Fruit fly (Drosophila melanogaster) whole organism, embryonic: ENCODE measurements around the gene PpD6.

Experiments used
- Atf-2 ChIP-seq: fragments of 200-800 bp; sonication (Bioruptor generic); optimal IDR thresholded peaks from 2 replicates; lab custom pipeline; 2016; ENCODE audit warnings: missing biosample characterization, missing genetic modification characterization
- Bgb ChIP-seq: fragments of 200-800 bp; sonication (Bioruptor generic); IDR thresholded peaks from 2 replicates; pipeline ENCODE4 v1.3.6; 2022; ENCODE audit warnings: missing biosample characterization, missing genetic modification characterization; ENCODE audit not compliant: partially characterized antibody
- CG10366 ChIP-seq: fragments of 200-800 bp; sonication (Bioruptor generic); IDR thresholded peaks from 2 replicates; pipeline ENCODE4 v1.3.6; 2022; ENCODE audit warnings: missing biosample characterization, missing genetic modification characterization
- CG14441 ChIP-seq: fragments of 200-800 bp; sonication (Bioruptor generic); IDR thresholded peaks from 2 replicates; pipeline ENCODE4 v1.3.6; 2022; ENCODE audit warnings: missing biosample characterization, missing genetic modification characterization
- CG15073 ChIP-seq: fragments of 200-800 bp; sonication (Bioruptor generic); optimal IDR thresholded peaks from 2 replicates; lab custom pipeline; 2016; ENCODE audit warnings: missing biosample characterization, missing genetic modification characterization
- CG15479 ChIP-seq: fragments of 200-800 bp; sonication (Bioruptor generic); optimal IDR thresholded peaks from 3 replicates; lab custom pipeline; 2019; ENCODE audit warnings: missing biosample characterization, mild to moderate bottlenecking, missing genetic modification characterization, moderate library complexity
- CG18619 ChIP-seq: fragments of 200-800 bp; sonication (Bioruptor generic); optimal IDR thresholded peaks from 3 replicates; lab custom pipeline; 2017; ENCODE audit warnings: missing biosample characterization, mild to moderate bottlenecking, missing genetic modification characterization
- CG2120 ChIP-seq: fragments of 200-800 bp; sonication (Bioruptor generic); optimal IDR thresholded peaks from 3 replicates; lab custom pipeline; 2016; ENCODE audit warnings: missing biosample characterization, missing genetic modification characterization
- CG2129 ChIP-seq: fragments of 200-800 bp; sonication (Bioruptor generic); IDR thresholded peaks from 2 replicates; pipeline ENCODE4 v1.3.6; 2022; ENCODE audit warnings: missing biosample characterization, missing genetic modification characterization; ENCODE audit not compliant: partially characterized antibody
- CG32767 ChIP-seq: fragments of 200-800 bp; sonication (Bioruptor generic); IDR thresholded peaks from 2 replicates; pipeline ENCODE4 v1.3.6; 2022; ENCODE audit warnings: missing biosample characterization, missing genetic modification characterization
- CG3838 ChIP-seq: fragments of 200-800 bp; sonication (Bioruptor generic); optimal IDR thresholded peaks from 3 replicates; lab custom pipeline; 2016; ENCODE audit warnings: missing biosample characterization, missing genetic modification characterization
- CG42726 ChIP-seq: fragments of 200-800 bp; sonication (Bioruptor generic); IDR thresholded peaks from 2 replicates; pipeline ENCODE4 v1.3.6; 2022; ENCODE audit warnings: missing biosample characterization, missing genetic modification characterization; ENCODE audit not compliant: partially characterized antibody
- CG43689 ChIP-seq: fragments of 200-800 bp; sonication (Bioruptor generic); IDR thresholded peaks from 2 replicates; pipeline ENCODE4 v1.3.6; 2022; ENCODE audit warnings: missing biosample characterization, missing genetic modification characterization
- CG9817 ChIP-seq: fragments of 200-800 bp; sonication (Bioruptor generic); optimal IDR thresholded peaks from 2 replicates; lab custom pipeline; 2018; ENCODE audit warnings: missing biosample characterization, mild to moderate bottlenecking, missing genetic modification characterization, moderate library complexity
- CTCF ChIP-seq: fragments of 200-800 bp; sonication (Bioruptor generic); optimal IDR thresholded peaks from 2 replicates; lab custom pipeline; 2017; ENCODE audit warnings: missing biosample characterization, mild to moderate bottlenecking, missing genetic modification characterization, moderate library complexity
- Camta ChIP-seq: fragments of 200-800 bp; sonication (Bioruptor generic); optimal IDR thresholded peaks from 2 replicates; lab custom pipeline; 2016; ENCODE audit warnings: missing biosample characterization, missing genetic modification characterization
- CkIIα-i1 ChIP-seq: fragments of 200-800 bp; sonication (Bioruptor generic); IDR thresholded peaks from 2 replicates; pipeline ENCODE4 v1.3.6; 2022; ENCODE audit warnings: missing biosample characterization, missing genetic modification characterization
- D ChIP-seq, 2 experiments: fragments of 200-800 bp in 1 of 2; fragments of >200 bp in 1 of 2; sonication (Bioruptor generic) in 1 of 2; optimal IDR thresholded peaks; 2 replicates in 1 of 2; 3 replicates in 1 of 2; lab custom pipeline; 2017; ENCODE audit warnings: mild to moderate bottlenecking in 1 of 2, missing biosample characterization in 1 of 2, missing genetic modification characterization in 1 of 2, missing genetic modification reagents in 1 of 2
- Dip3 ChIP-seq: fragments of 200-800 bp; sonication (Bioruptor generic); optimal IDR thresholded peaks from 3 replicates; lab custom pipeline; 2016; ENCODE audit warnings: missing biosample characterization, missing genetic modification characterization
- Dp ChIP-seq: fragments of 200-800 bp; sonication (Bioruptor generic); optimal IDR thresholded peaks from 2 replicates; lab custom pipeline; 2018; ENCODE audit warnings: missing biosample characterization, mild to moderate bottlenecking, missing genetic modification characterization, moderate library complexity
- Gsc ChIP-seq: fragments of 200-800 bp; sonication (Bioruptor generic); IDR thresholded peaks from 2 replicates; pipeline ENCODE4 v1.3.6; 2022; ENCODE audit warnings: missing biosample characterization, missing genetic modification characterization
- HmgZ ChIP-seq: fragments of 200-800 bp; sonication (Bioruptor generic); optimal IDR thresholded peaks from 2 replicates; lab custom pipeline; 2018; ENCODE audit warnings: missing biosample characterization, mild to moderate bottlenecking, missing genetic modification characterization
- Mes4 ChIP-seq: fragments of 200-800 bp; sonication (Bioruptor generic); optimal IDR thresholded peaks from 2 replicates; lab custom pipeline; 2016; ENCODE audit warnings: missing biosample characterization, missing genetic modification characterization
- Opbp ChIP-seq: fragments of 200-800 bp; sonication (Bioruptor generic); IDR thresholded peaks from 3 replicates; pipeline ENCODE4 v1.3.6; 2022; ENCODE audit warnings: missing biosample characterization, missing genetic modification characterization; ENCODE audit not compliant: partially characterized antibody
- Rfx ChIP-seq: fragments of 200-800 bp; sonication (Bioruptor generic); IDR thresholded peaks from 2 replicates; pipeline ENCODE4 v1.3.6; 2022; ENCODE audit warnings: missing biosample characterization, missing genetic modification characterization
- Sin3A ChIP-seq: fragments of >200 bp; optimal IDR thresholded peaks from 2 replicates; lab custom pipeline; 2018
- ab ChIP-seq: fragments of 200-800 bp; sonication (Bioruptor generic); optimal IDR thresholded peaks from 2 replicates; lab custom pipeline; 2016; ENCODE audit warnings: missing biosample characterization, missing genetic modification characterization
- chif ChIP-seq, 2 experiments: fragments of 200-800 bp; sonication (Bioruptor generic); optimal IDR thresholded peaks; 3 replicates each; lab custom pipeline; 2016; ENCODE audit warnings: missing biosample characterization in 2 of 2, missing genetic modification characterization in 2 of 2
- crc ChIP-seq: fragments of 200-800 bp; sonication (Bioruptor generic); optimal IDR thresholded peaks from 2 replicates; lab custom pipeline; 2016; ENCODE audit warnings: missing biosample characterization, missing genetic modification characterization
- da ChIP-seq: fragments of 200-800 bp; sonication (Bioruptor generic); optimal IDR thresholded peaks from 2 replicates; lab custom pipeline; 2016; ENCODE audit warnings: missing biosample characterization, missing genetic modification characterization
- ems ChIP-seq: fragments of 200-800 bp; sonication (Bioruptor generic); optimal IDR thresholded peaks from 3 replicates; lab custom pipeline; 2016; ENCODE audit warnings: missing biosample characterization, missing genetic modification characterization
- fd3F ChIP-seq: fragments of 200-800 bp; sonication (Bioruptor generic); optimal IDR thresholded peaks from 2 replicates; lab custom pipeline; 2018; ENCODE audit warnings: missing biosample characterization, mild to moderate bottlenecking, missing genetic modification characterization, moderate library complexity
- fu2 ChIP-seq: fragments of 200-800 bp; sonication (Bioruptor generic); optimal IDR thresholded peaks from 2 replicates; lab custom pipeline; 2016; ENCODE audit warnings: missing biosample characterization, missing genetic modification characterization
- gcm ChIP-seq: fragments of 200-800 bp; sonication (Bioruptor generic); optimal IDR thresholded peaks from 2 replicates; lab custom pipeline; 2019; ENCODE audit warnings: missing biosample characterization, mild to moderate bottlenecking, missing genetic modification characterization, moderate library complexity
- hkb ChIP-seq, 2 experiments: fragments of 200-800 bp in 1 of 2; fragments of >200 bp in 1 of 2; sonication (Bioruptor generic) in 1 of 2; IDR thresholded peaks in 1 of 2; optimal IDR thresholded peaks in 1 of 2; 2 replicates each; pipeline versions ENCODE4 v1.3.6 to Lab custom; 2017 to 2022; ENCODE audit warnings: missing biosample characterization in 1 of 2, missing genetic modification characterization in 1 of 2
- klu ChIP-seq: fragments of 200-800 bp; sonication (Bioruptor generic); IDR thresholded peaks from 2 replicates; pipeline ENCODE4 v1.3.6; 2022; ENCODE audit warnings: missing biosample characterization, missing genetic modification characterization
- luna ChIP-seq: fragments of 200-800 bp; sonication (Bioruptor generic); optimal IDR thresholded peaks from 2 replicates; lab custom pipeline; 2016; ENCODE audit warnings: missing biosample characterization, missing genetic modification characterization
- mld ChIP-seq: fragments of 200-800 bp; sonication (Bioruptor generic); IDR thresholded peaks from 3 replicates; pipeline ENCODE4 v1.3.6; 2022; ENCODE audit warnings: missing biosample characterization, missing genetic modification characterization; ENCODE audit not compliant: partially characterized antibody
- onecut ChIP-seq: fragments of 200-800 bp; sonication (Bioruptor generic); IDR thresholded peaks from 2 replicates; pipeline ENCODE4 v1.3.6; 2022; ENCODE audit warnings: missing biosample characterization, missing genetic modification characterization
- org-1 ChIP-seq: fragments of 200-800 bp; sonication (Bioruptor generic); optimal IDR thresholded peaks from 2 replicates; lab custom pipeline; 2017; ENCODE audit warnings: missing biosample characterization, missing genetic modification characterization
- peb ChIP-seq: fragments of 200-800 bp; sonication (Bioruptor generic); IDR thresholded peaks from 2 replicates; pipeline ENCODE4 v1.3.6; 2022; ENCODE audit warnings: missing biosample characterization, missing genetic modification characterization
- phol ChIP-seq: fragments of 200-800 bp; sonication (Bioruptor generic); optimal IDR thresholded peaks from 3 replicates; lab custom pipeline; 2018; ENCODE audit warnings: missing biosample characterization, mild to moderate bottlenecking, missing genetic modification characterization, moderate library complexity
- repo ChIP-seq: fragments of 200-800 bp; sonication (Bioruptor generic); optimal IDR thresholded peaks from 2 replicates; lab custom pipeline; 2016; ENCODE audit warnings: missing biosample characterization, missing genetic modification characterization
- sens ChIP-seq: fragments of 200-800 bp; sonication (Bioruptor generic); peaks from one replicate; lab custom pipeline; 2016; ENCODE audit warnings: missing biosample characterization, missing genetic modification characterization
- sens-2 ChIP-seq: fragments of 200-800 bp; sonication (Bioruptor generic); IDR thresholded peaks from 2 replicates; pipeline ENCODE4 v1.3.6; 2022; ENCODE audit warnings: missing biosample characterization, missing genetic modification characterization
- slou ChIP-seq: fragments of 200-800 bp; sonication (Bioruptor generic); optimal IDR thresholded peaks from 3 replicates; lab custom pipeline; 2016; ENCODE audit warnings: missing biosample characterization, missing genetic modification characterization
- so ChIP-seq: fragments of 200-800 bp; sonication (Bioruptor generic); IDR thresholded peaks from 3 replicates; pipeline ENCODE4 v1.3.6; 2022; ENCODE audit warnings: missing biosample characterization, missing genetic modification characterization
- zen ChIP-seq: fragments of 200-800 bp; sonication (Bioruptor generic); optimal IDR thresholded peaks from 3 replicates; lab custom pipeline; 2018; ENCODE audit warnings: missing biosample characterization, mild to moderate bottlenecking, missing genetic modification characterization, moderate library complexity
- zen2 ChIP-seq: fragments of 200-800 bp; sonication (Bioruptor generic); IDR thresholded peaks from 3 replicates; pipeline ENCODE4 v1.3.6; 2022; ENCODE audit warnings: missing biosample characterization, missing genetic modification characterization; ENCODE audit not compliant: partially characterized antibody

Gene PpD6

DNA sequence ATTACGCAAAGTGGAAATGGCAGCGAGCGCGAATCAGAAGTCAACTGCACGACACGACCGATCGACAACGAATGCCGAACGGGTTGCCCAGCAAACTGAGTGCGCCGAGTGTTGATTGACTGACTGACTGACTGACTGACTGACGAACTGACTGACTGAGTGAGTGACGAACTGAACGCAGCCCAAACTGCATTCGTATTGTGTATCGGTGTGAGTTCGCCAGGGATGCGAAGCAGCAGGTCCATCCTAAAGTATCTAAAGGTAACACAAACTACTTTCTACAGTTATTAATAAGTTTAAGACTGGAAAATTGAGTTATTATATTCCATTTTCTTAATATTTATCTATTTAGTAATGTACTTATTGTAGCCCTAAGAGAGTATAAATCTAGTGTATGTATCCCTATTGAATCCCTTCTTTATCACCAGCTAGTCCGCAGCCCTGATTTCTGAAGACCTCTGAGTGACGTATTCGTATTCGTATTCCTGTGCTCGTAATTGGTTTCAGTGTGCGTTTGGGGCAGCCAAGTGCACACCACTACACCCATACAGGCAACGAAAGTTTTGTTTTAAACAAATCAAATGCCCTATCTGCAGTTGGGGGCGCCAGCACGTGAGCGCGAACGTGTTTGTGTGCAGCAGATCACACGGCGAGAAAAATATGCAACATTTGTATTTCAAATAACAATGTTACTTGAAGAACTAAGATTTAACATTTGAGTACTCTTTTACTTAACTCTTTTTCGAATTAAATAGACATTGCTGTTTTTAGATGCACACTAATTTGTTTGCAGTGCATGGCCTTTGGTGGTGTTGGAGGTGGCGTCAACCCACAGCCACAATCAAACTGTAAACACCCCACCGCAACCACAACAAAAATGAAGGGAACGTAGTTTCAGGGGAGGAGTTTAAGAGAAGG lies 43.5 kb downstream of the PpD6 start (continued):
- peak; percentile 82 for TF ChIP-seq Rfx (GFP tag; lab: Robert Waterston, UW)
- TF ChIP-seq CG9817 (tag; lab: Kevin White, UChicago), result peak; percentile 89
- peak; percentile 85 for TF ChIP-seq HmgZ (tag; lab: Kevin White, UChicago)
- TF ChIP-seq zen (tag; lab: Kevin White, UChicago), result peak; percentile 86
- TF ChIP-seq so (GFP tag; lab: Robert Waterston, UW), result peak; percentile 87
- TF ChIP-seq CG18619 (GFP tag; lab: Kevin White, UChicago), result peak; percentile 82
- peak; percentile 73 for TF ChIP-seq CG2120
- no peak for TF ChIP-seq CG2129 (GFP tag; lab: Robert Waterston, UW)
- peak; percentile 91 for TF ChIP-seq crc (GFP tag; lab: Kevin White, UChicago)
- peak; percentile 97 to 98 for TF ChIP-seq chif (GFP tag; optimal IDR thresholded peaks at IDR 0.05; lab: Kevin White, UChicago)
- TF ChIP-seq peb (GFP tag; lab: Robert Waterston, UW), result peak; percentile 94
- TF ChIP-seq CG15479 (GFP tag; lab: Kevin White, UChicago), result no peak
- TF ChIP-seq repo, result peak; percentile 94
- TF ChIP-seq Sin3A (lab: Kevin White, UChicago), result no peak
- peak; percentile 59 for TF ChIP-seq CTCF (GFP tag; lab: Kevin White, UChicago)
- peak; percentile 89 for TF ChIP-seq CG32767 (GFP tag; lab: Robert Waterston, UW)
- TF ChIP-seq org-1, result peak; percentile 94
- TF ChIP-seq hkb (optimal IDR thresholded peaks at IDR 0.05; lab: Kevin White, UChicago), result no peak
- peak; percentile 96 for TF ChIP-seq hkb (GFP tag; IDR thresholded peaks at IDR 0.05; lab: Robert Waterston, UW)
- peak; percentile 89 for TF ChIP-seq ab (GFP tag; lab: Kevin White, UChicago)
- peak; percentile 95 for TF ChIP-seq phol (tag; lab: Kevin White, UChicago)
- TF ChIP-seq CG43689 (GFP tag; lab: Robert Waterston, UW), result peak; percentile 91
- peak; percentile 95 for TF ChIP-seq Atf-2 (GFP tag; lab: Kevin White, UChicago)
- TF ChIP-seq klu (GFP tag; lab: Robert Waterston, UW), result peak; percentile 85
- no peak for TF ChIP-seq Bgb (GFP tag; lab: Robert Waterston, UW)
- peak; percentile 91 for TF ChIP-seq CG14441 (GFP tag; lab: Robert Waterston, UW)
- peak; percentile 96 for TF ChIP-seq Mes4
- peak; percentile 76 for TF ChIP-seq Dip3 (GFP tag; lab: Kevin White, UChicago)
- peak; percentile 88 for TF ChIP-seq da (GFP tag; lab: Kevin White, UChicago)
- peak; percentile 55 for TF ChIP-seq slou (GFP tag; lab: Kevin White, UChicago)
- peak; percentile 71 for TF ChIP-seq fu2 (GFP tag; lab: Kevin White, UChicago)
- peak; percentile 93 for TF ChIP-seq sens-2 (GFP tag; lab: Robert Waterston, UW)
- peak; percentile 73 for TF ChIP-seq CG3838 (GFP tag; lab: Kevin White, UChicago)
- TF ChIP-seq CG10366 (GFP tag; lab: Robert Waterston, UW), result peak; percentile 94
- TF ChIP-seq zen2 (GFP tag; lab: Robert Waterston, UW), result no peak
- peak; percentile 59 for TF ChIP-seq fd3F (GFP tag; lab: Kevin White, UChicago)
- peak; percentile 36 for TF ChIP-seq luna (GFP tag; lab: Kevin White, UChicago)
- peak; percentile 85 for TF ChIP-seq onecut
- TF ChIP-seq ems (GFP tag; lab: Kevin White, UChicago), result peak; percentile 95
- peak; percentile 94 for TF ChIP-seq Camta (GFP tag; lab: Kevin White, UChicago)
- TF ChIP-seq CG15073 (GFP tag; lab: Kevin White, UChicago), result peak; percentile 79
- TF ChIP-seq sens (GFP tag; lab: Kevin White, UChicago), result peak; percentile 100
- no peak for TF ChIP-seq Dp
- peak; percentile 58 for TF ChIP-seq CkIIα-i1 (GFP tag; lab: Robert Waterston, UW)
- no peak for TF ChIP-seq mld (GFP tag; lab: Robert Waterston, UW)
- no peak for TF ChIP-seq CG42726 (GFP tag; lab: Robert Waterston, UW)
- TF ChIP-seq Gsc (GFP tag; lab: Robert Waterston, UW), result peak; percentile 89
- no peak for TF ChIP-seq Opbp (GFP tag; lab: Robert Waterston, UW)
- no peak for TF ChIP-seq D (optimal IDR thresholded peaks at IDR 0.05; lab: Kevin White, UChicago)
- TF ChIP-seq D (GFP tag; optimal IDR thresholded peaks at IDR 0.05; lab: Kevin White, UChicago), result peak; percentile 97
- peak; percentile 90 for TF ChIP-seq gcm
